Worm (Caenorhabditis elegans) whole organism, L3 larva: Measurements from ENCODE around the gene K08D8.2.

Experiments used
- R02D3.7 ChIP-seq: fragments of 150-350 bp; optimal IDR thresholded peaks from 2 replicates; lab custom pipeline; 2014; ENCODE audit warnings: missing biosample characterization, missing genetic modification characterization
- ZK546.5 ChIP-seq: sonication (generic microtip); optimal IDR thresholded peaks from 2 replicates; lab custom pipeline; 2017; ENCODE audit warnings: missing biosample characterization, missing genetic modification characterization
- aly-2 ChIP-seq: fragments of 150-350 bp; optimal IDR thresholded peaks from 2 replicates; lab custom pipeline; 2014; ENCODE audit warnings: missing biosample characterization, missing genetic modification characterization
- ama-1 ChIP-seq: fragments of 150-350 bp; optimal IDR thresholded peaks from 2 replicates; lab custom pipeline; 2018
- ceh-28 ChIP-seq: fragments of 150-350 bp; optimal IDR thresholded peaks from 2 replicates; lab custom pipeline; 2014; ENCODE audit warnings: missing biosample characterization, missing genetic modification reagents, missing genetic modification characterization
- ceh-82 ChIP-seq: fragments of 150-350 bp; optimal IDR thresholded peaks from 2 replicates; lab custom pipeline; 2014; ENCODE audit warnings: missing biosample characterization, missing genetic modification characterization
- ceh-9 ChIP-seq: sonication (generic microtip); optimal IDR thresholded peaks from 2 replicates; lab custom pipeline; 2018; ENCODE audit warnings: missing biosample characterization, missing genetic modification characterization
- daf-12 ChIP-seq: fragments of 150-350 bp; optimal IDR thresholded peaks from 2 replicates; lab custom pipeline; 2014; ENCODE audit warnings: missing biosample characterization, missing genetic modification reagents, missing genetic modification characterization
- egl-27 ChIP-seq: sonication (generic microtip); optimal IDR thresholded peaks from 4 replicates; lab custom pipeline; 2017; ENCODE audit warnings: missing biosample characterization, missing genetic modification reagents, missing genetic modification characterization
- egl-5 ChIP-seq: fragments of 150-350 bp; optimal IDR thresholded peaks from 2 replicates; lab custom pipeline; 2017; ENCODE audit warnings: missing biosample characterization, missing genetic modification reagents, missing genetic modification characterization, inconsistent platforms
- elt-1 ChIP-seq: fragments of 150-350 bp; optimal IDR thresholded peaks from 2 replicates; lab custom pipeline; 2014; ENCODE audit warnings: missing biosample characterization, missing genetic modification characterization
- elt-2 ChIP-seq: sonication (generic microtip); optimal IDR thresholded peaks from 2 replicates; lab custom pipeline; 2016; ENCODE audit warnings: missing genetic modification reagents, mild to moderate bottlenecking, missing genetic modification characterization, missing compliant biosample characterization
- elt-3 ChIP-seq, 3 experiments: fragments of 150-350 bp in 1 of 3; sonication (generic microtip) in 2 of 3; optimal IDR thresholded peaks; 2 replicates in 2 of 3; 4 replicates in 1 of 3; lab custom pipeline; 2014 to 2017; ENCODE audit warnings: missing biosample characterization in 3 of 3, missing genetic modification characterization in 3 of 3
- fkh-10 ChIP-seq: sonication (generic microtip); optimal IDR thresholded peaks from 2 replicates; lab custom pipeline; 2017; ENCODE audit warnings: missing biosample characterization, missing genetic modification reagents, missing genetic modification characterization
- fkh-2 ChIP-seq: fragments of 150-350 bp; optimal IDR thresholded peaks from 2 replicates; lab custom pipeline; 2014; ENCODE audit warnings: missing biosample characterization, missing genetic modification reagents, missing genetic modification characterization
- fos-1 ChIP-seq: fragments of 150-350 bp; optimal IDR thresholded peaks from 2 replicates; lab custom pipeline; 2014; ENCODE audit warnings: missing biosample characterization, missing genetic modification characterization
- hmg-11 ChIP-seq: sonication (generic microtip); optimal IDR thresholded peaks from 2 replicates; lab custom pipeline; 2016; ENCODE audit warnings: missing genetic modification characterization, missing compliant biosample characterization
- lin-15B ChIP-seq: fragments of 150-350 bp; optimal IDR thresholded peaks from 2 replicates; lab custom pipeline; 2014; ENCODE audit warnings: missing biosample characterization, missing genetic modification characterization
- lin-39 ChIP-seq: fragments of 150-350 bp; optimal IDR thresholded peaks from 2 replicates; lab custom pipeline; 2018; ENCODE audit warnings: missing biosample characterization, missing genetic modification reagents, missing genetic modification characterization
- mml-1 ChIP-seq: fragments of 150-350 bp; sonication (generic microtip); optimal IDR thresholded peaks from 3 replicates; lab custom pipeline; 2014; ENCODE audit warnings: missing biosample characterization, missing genetic modification characterization
- nfya-1 ChIP-seq: sonication (generic microtip); optimal IDR thresholded peaks from 2 replicates; lab custom pipeline; 2017; ENCODE audit warnings: missing genetic modification characterization, mild to moderate bottlenecking, missing compliant biosample characterization, antibody characterized with exemption, moderate library complexity; ENCODE audit not compliant: insufficient read depth
- nhr-11 ChIP-seq: fragments of 150-350 bp; optimal IDR thresholded peaks from 2 replicates; lab custom pipeline; 2014; ENCODE audit warnings: missing biosample characterization, missing genetic modification characterization
- nhr-23 ChIP-seq: fragments of 150-350 bp; optimal IDR thresholded peaks from 2 replicates; lab custom pipeline; 2014; ENCODE audit warnings: missing biosample characterization, missing genetic modification reagents, missing genetic modification characterization
- nhr-25 ChIP-seq: sonication (generic microtip); optimal IDR thresholded peaks from 2 replicates; lab custom pipeline; 2017; ENCODE audit warnings: missing biosample characterization, missing genetic modification characterization
- nhr-28 ChIP-seq: fragments of 150-350 bp; optimal IDR thresholded peaks from 2 replicates; lab custom pipeline; 2014; ENCODE audit warnings: missing biosample characterization, missing genetic modification characterization
- nhr-67 ChIP-seq: fragments of 150-350 bp; optimal IDR thresholded peaks from 2 replicates; lab custom pipeline; 2014; ENCODE audit warnings: missing biosample characterization, missing genetic modification characterization
- nhr-76 ChIP-seq: fragments of 150-350 bp; sonication (generic microtip); optimal IDR thresholded peaks from 5 replicates; lab custom pipeline; 2014; ENCODE audit warnings: missing biosample characterization, missing genetic modification characterization
- pqm-1 ChIP-seq: fragments of 150-350 bp; optimal IDR thresholded peaks from 2 replicates; lab custom pipeline; 2017; ENCODE audit warnings: missing biosample characterization, missing genetic modification characterization, inconsistent platforms
- skn-1 ChIP-seq: fragments of 150-350 bp; optimal IDR thresholded peaks from 2 replicates; lab custom pipeline; 2014; ENCODE audit warnings: missing biosample characterization, missing genetic modification characterization
- tbx-2 ChIP-seq: sonication (generic microtip); optimal IDR thresholded peaks from 2 replicates; lab custom pipeline; 2016; ENCODE audit warnings: mild to moderate bottlenecking, missing genetic modification characterization, missing compliant biosample characterization
- ztf-4 ChIP-seq: fragments of 150-350 bp; optimal IDR thresholded peaks from 2 replicates; lab custom pipeline; 2014; ENCODE audit warnings: missing biosample characterization, missing genetic modification characterization

The K08D8.2 gene

ce11 chrIV:12926639-12927038, 23.8 kb downstream of the K08D8.2 start, which contains the start of gene srlf-5:
Gene srlf-5 (minus strand): TSS chrIV:12926739.
- TF ChIP-seq nhr-28 (tag; lab: Kevin White, UChicago) (no peak), elt-3 (tag; optimal IDR thresholded peaks at IDR 0.05; lab: Kevin White, UChicago) (no peak), lin-15B (tag; lab: Kevin White, UChicago) (no peak), lin-39 (no peak), elt-2 (no peak), egl-27 (tag; lab: Kevin White, UChicago) (no peak), nhr-23 (tag; lab: Kevin White, UChicago) (no peak), fos-1 (tag; lab: Kevin White, UChicago) (no peak)

ce11 chrIV:12936221-12936776, 33.4 kb downstream of the K08D8.2 start, which contains the start of the genes cld-1 and dod-21:
Gene cld-1 (minus strand): TSS chrIV:12936271.
Gene dod-21 (plus strand): TSS chrIV:12936738.
- TF ChIP-seq pqm-1 (tag; lab: Kevin White, UChicago) (peak; percentile 49), R02D3.7 (tag; lab: Kevin White, UChicago) (no peak), nhr-25 (tag; lab: Kevin White, UChicago) (no peak), nhr-11 (tag; lab: Kevin White, UChicago) (no peak), nfya-1 (peak; percentile 8), elt-2 (peak; percentile 98)

DNA sequence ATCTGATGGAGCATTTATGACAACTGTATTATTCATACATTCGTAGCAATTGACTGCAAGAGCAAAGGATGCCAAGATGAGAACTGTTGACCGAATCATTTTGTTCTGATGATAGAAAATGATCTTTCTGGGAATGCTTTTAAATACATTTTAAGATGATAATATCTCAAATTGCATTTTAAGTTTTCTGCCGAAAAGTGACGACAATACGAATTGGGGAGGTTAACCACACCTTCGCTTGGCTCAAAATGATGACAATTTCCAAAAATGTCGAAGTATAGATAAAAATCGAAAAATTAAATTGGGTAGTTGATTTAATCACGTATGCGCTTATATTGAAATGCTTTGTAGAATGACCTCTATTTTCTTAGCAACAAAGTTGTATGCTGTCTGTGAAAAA, 38.4 kb downstream of the K08D8.2 start, which contains the start of gene dod-24:
Gene dod-24 (minus strand): TSS at position 101 of the 400 bp plus-strand sequence.
- peak; percentile 5 for TF ChIP-seq elt-2
- no peak for TF ChIP-seq tbx-2

DNA sequence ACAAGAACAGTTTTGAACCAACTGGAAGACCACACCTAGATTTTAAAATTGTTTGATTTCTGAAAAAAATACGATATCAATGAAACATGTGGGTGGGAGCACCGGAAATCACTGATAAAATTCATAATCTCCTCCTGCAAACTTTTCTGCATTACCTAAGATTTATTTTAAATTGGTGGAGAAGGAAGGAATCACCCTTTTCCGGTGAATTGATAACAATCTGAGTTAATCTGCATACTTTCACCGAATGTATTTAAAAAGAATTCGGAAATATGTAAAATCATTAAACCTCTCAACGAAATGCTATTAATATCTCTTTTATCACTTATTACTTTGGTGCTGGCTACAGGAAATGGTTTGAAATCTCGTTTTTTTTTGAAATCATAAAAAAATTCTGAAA, 39.8 kb downstream of the K08D8.2 start, which contains the start of gene dct-19:
Gene dct-19 (plus strand): TSS at position 301 of the 400 bp plus-strand sequence.
- TF ChIP-seq nhr-67 (tag; lab: Kevin White, UChicago) (no peak), nhr-25 (tag; lab: Kevin White, UChicago) (no peak), skn-1 (tag; lab: Kevin White, UChicago) (no peak), pqm-1 (tag; lab: Kevin White, UChicago) (no peak), fkh-10 (GFP tag; lab: Kevin White, UChicago) (no peak), ceh-28 (tag; lab: Kevin White, UChicago) (no peak), nhr-23 (tag; lab: Kevin White, UChicago) (no peak), ama-1 (no peak), lin-15B (tag; lab: Kevin White, UChicago) (no peak), elt-1 (no peak), daf-12 (tag; lab: Kevin White, UChicago) (no peak), ceh-82 (tag; lab: Kevin White, UChicago) (no peak)

DNA sequence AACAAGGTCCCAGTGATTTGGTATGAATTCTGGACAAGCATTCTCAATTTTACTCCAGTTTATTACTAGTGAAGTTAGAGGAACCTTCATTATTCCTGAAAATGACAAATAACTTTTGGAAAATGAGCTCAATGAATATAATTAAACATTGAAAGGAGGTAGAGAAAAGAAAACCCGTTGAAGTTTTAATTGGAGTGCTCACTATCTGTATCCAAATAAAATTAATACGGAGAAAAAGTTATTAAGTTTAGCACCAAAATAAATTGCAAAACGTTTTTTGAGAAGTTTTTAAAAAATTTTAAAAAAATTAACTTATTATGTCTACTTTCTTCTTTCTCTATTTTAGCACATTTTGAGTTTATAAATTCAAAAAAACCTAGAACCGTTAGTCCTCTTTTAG, 43.6 kb downstream of the K08D8.2 start, which contains the start of gene F55G11.1:
Gene F55G11.1 (minus strand): TSS at position 101 of the 400 bp plus-strand sequence.
- TF ChIP-seq ceh-9 (tag; lab: Kevin White, UChicago) (no peak), pqm-1 (tag; lab: Kevin White, UChicago) (no peak), ztf-4 (tag; lab: Kevin White, UChicago) (no peak), nhr-76 (tag; lab: Kevin White, UChicago) (no peak), fkh-2 (tag; lab: Kevin White, UChicago) (no peak), nhr-25 (tag; lab: Kevin White, UChicago) (no peak), ceh-82 (tag; lab: Kevin White, UChicago) (no peak), daf-12 (tag; lab: Kevin White, UChicago) (no peak), aly-2 (tag; lab: Kevin White, UChicago) (no peak), mml-1 (tag; lab: Kevin White, UChicago) (no peak), elt-2 (no peak), fos-1 (tag; lab: Kevin White, UChicago) (no peak), tbx-2 (no peak), hmg-11 (tag; lab: Kevin White, UChicago) (no peak), ZK546.5 (no peak), nhr-11 (tag; lab: Kevin White, UChicago) (no peak), nhr-67 (tag; lab: Kevin White, UChicago) (no peak), egl-5 (tag; lab: Kevin White, UChicago) (no peak), nhr-23 (tag; lab: Kevin White, UChicago) (no peak)
